Fruit fly (Drosophila melanogaster) Kc167 (cell line): ENCODE measurements around the gene Coa7.

Experiments
- Myc ChIP-seq: fragments of >200 bp; optimal IDR thresholded peaks from 2 replicates; lab custom pipeline; 2017; ENCODE audit warnings: missing external identifiers
- Sin3A ChIP-seq: fragments of >200 bp; optimal IDR thresholded peaks from 2 replicates; lab custom pipeline; 2018; ENCODE audit warnings: missing external identifiers
- ttk ChIP-seq: sonication (Bioruptor generic); optimal IDR thresholded peaks from 2 replicates; lab custom pipeline; 2017; ENCODE audit warnings: missing external identifiers

dm6 chrX:23011859-23012258, 1.4 kb upstream of the Coa7 start:
- TF ChIP-seq ttk (no peak), Sin3A (lab: Kevin White, UChicago) (no peak), Myc (lab: Kevin White, UChicago) (no peak)
